Fruit fly (Drosophila melanogaster) whole organism, wandering third instar larva: Measurements from ENCODE around the gene Pde6.

Experiments
- Abd-B ChIP-seq: fragments of >200 bp; optimal IDR thresholded peaks from 2 replicates; lab custom pipeline; 2017; ENCODE audit warnings: missing biosample characterization, missing genetic modification characterization
- CG32264 ChIP-seq: fragments of 200-800 bp; sonication (Bioruptor generic); optimal IDR thresholded peaks from 2 replicates; lab custom pipeline; 2016; ENCODE audit warnings: missing biosample characterization, missing genetic modification characterization
- CG9705 ChIP-seq: fragments of 200-800 bp; sonication (Bioruptor generic); optimal IDR thresholded peaks from 2 replicates; lab custom pipeline; 2018; ENCODE audit warnings: missing biosample characterization, mild to moderate bottlenecking, missing genetic modification characterization
- CrebA ChIP-seq: fragments of 200-800 bp; sonication (Bioruptor generic); optimal IDR thresholded peaks from 2 replicates; lab custom pipeline; 2016; ENCODE audit warnings: missing biosample characterization, mild to moderate bottlenecking, missing genetic modification characterization, borderline replicate concordance
- Dfd ChIP-seq: fragments of >200 bp; optimal IDR thresholded peaks from 2 replicates; lab custom pipeline; 2017; ENCODE audit warnings: missing biosample characterization, missing genetic modification characterization
- Dif ChIP-seq: fragments of 200-275, 200-300 bp; sonication (Bioruptor generic); optimal IDR thresholded peaks from 2 replicates; lab custom pipeline; 2018; ENCODE audit warnings: missing biosample characterization, missing genetic modification characterization; ENCODE audit not compliant: partially characterized antibody
- GATAd ChIP-seq: sonication (Bioruptor generic); optimal IDR thresholded peaks from 2 replicates; lab custom pipeline; 2016; ENCODE audit warnings: missing biosample characterization, missing genetic modification characterization
- HLH106 ChIP-seq: fragments of 200-800 bp; optimal IDR thresholded peaks from 3 replicates; lab custom pipeline; 2019; ENCODE audit warnings: missing biosample characterization, mild to moderate bottlenecking, missing genetic modification characterization, moderate library complexity
- Hr83 ChIP-seq: fragments of 200-300 bp; sonication (Bioruptor generic); optimal IDR thresholded peaks from 2 replicates; lab custom pipeline; 2016; ENCODE audit warnings: missing biosample characterization, mild to moderate bottlenecking, missing genetic modification characterization, moderate library complexity; ENCODE audit not compliant: poor library complexity, severe bottlenecking
- Jra ChIP-seq: sonication (Bioruptor generic); optimal IDR thresholded peaks from 2 replicates; lab custom pipeline; 2016; ENCODE audit warnings: missing biosample characterization, missing genetic modification characterization
- Mio ChIP-seq: sonication (Bioruptor generic); optimal IDR thresholded peaks from 2 replicates; lab custom pipeline; 2016; ENCODE audit warnings: missing biosample characterization, missing genetic modification characterization
- Myc ChIP-seq: fragments of >200 bp; optimal IDR thresholded peaks from 2 replicates; lab custom pipeline; 2017
- N ChIP-seq: fragments of >200 bp; optimal IDR thresholded peaks from 2 replicates; lab custom pipeline; 2018; ENCODE audit warnings: missing biosample characterization, missing external identifiers, missing genetic modification characterization
- OdsH ChIP-seq: fragments of 200-800 bp; sonication (Bioruptor generic); optimal IDR thresholded peaks from 2 replicates; lab custom pipeline; 2016; ENCODE audit warnings: missing biosample characterization, mild to moderate bottlenecking, missing genetic modification characterization
- Rel ChIP-seq, 2 experiments: fragments of 200-800 bp; sonication (Bioruptor generic) in 1 of 2; optimal IDR thresholded peaks; 2 replicates in 1 of 2; 3 replicates in 1 of 2; lab custom pipeline; 2016 to 2019; ENCODE audit warnings: mild to moderate bottlenecking in 2 of 2, missing biosample characterization in 2 of 2, missing genetic modification characterization in 2 of 2, moderate library complexity in 1 of 2
- Sp1 ChIP-seq: fragments of 200-800 bp; sonication (Bioruptor generic); optimal IDR thresholded peaks from 3 replicates; lab custom pipeline; 2019; ENCODE audit warnings: missing biosample characterization, mild to moderate bottlenecking, missing genetic modification characterization, moderate library complexity
- Vsx2 ChIP-seq: fragments of 200-300, 225-300 bp; sonication (Bioruptor generic); optimal IDR thresholded peaks from 2 replicates; lab custom pipeline; 2018; ENCODE audit warnings: missing biosample characterization, missing genetic modification characterization; ENCODE audit not compliant: partially characterized antibody
- br ChIP-seq: fragments of 200-800 bp; sonication (Bioruptor generic); optimal IDR thresholded peaks from 2 replicates; lab custom pipeline; 2016; ENCODE audit warnings: missing biosample characterization, missing genetic modification characterization
- brk ChIP-seq: fragments of 200-800 bp; sonication (Bioruptor generic); optimal IDR thresholded peaks from 2 replicates; lab custom pipeline; 2016; ENCODE audit warnings: missing biosample characterization, mild to moderate bottlenecking, missing genetic modification characterization
- dl ChIP-seq, 2 experiments: fragments of 175-275, 200-275 bp in 1 of 2; fragments of 200-275 bp in 1 of 2; sonication (Bioruptor generic); optimal IDR thresholded peaks; lab custom pipeline; 2018; ENCODE audit warnings: mild to moderate bottlenecking in 2 of 2, missing biosample characterization in 2 of 2, missing genetic modification characterization in 2 of 2, moderate library complexity in 2 of 2; ENCODE audit not compliant: partially characterized antibody in 2 of 2, insufficient read depth in 1 of 2
- dmrt93B ChIP-seq: fragments of 200-800 bp; sonication (Bioruptor generic); optimal IDR thresholded peaks from 2 replicates; lab custom pipeline; 2018; ENCODE audit warnings: missing biosample characterization, mild to moderate bottlenecking, missing genetic modification characterization
- dsf ChIP-seq: sonication (Bioruptor generic); optimal IDR thresholded peaks from 2 replicates; lab custom pipeline; 2016; ENCODE audit warnings: missing biosample characterization, missing genetic modification characterization, borderline replicate concordance
- ey ChIP-seq: fragments of 200-800 bp; sonication (Bioruptor generic); optimal IDR thresholded peaks from 2 replicates; lab custom pipeline; 2016; ENCODE audit warnings: missing biosample characterization, missing genetic modification characterization
- foxo ChIP-seq, 2 experiments: fragments of 200-800 bp; sonication (Bioruptor generic); optimal IDR thresholded peaks; 2 replicates in 1 of 2; 3 replicates in 1 of 2; lab custom pipeline; 2016 to 2017; ENCODE audit warnings: missing biosample characterization in 2 of 2, missing genetic modification characterization in 2 of 2
- fru ChIP-seq: fragments of 200-800 bp; sonication (Bioruptor generic); optimal IDR thresholded peaks from 3 replicates; lab custom pipeline; 2016; ENCODE audit warnings: missing biosample characterization, mild to moderate bottlenecking, missing genetic modification characterization
- h ChIP-seq: fragments of 200-800 bp; sonication (Bioruptor generic); optimal IDR thresholded peaks from 3 replicates; lab custom pipeline; 2016; ENCODE audit warnings: missing biosample characterization, mild to moderate bottlenecking, missing genetic modification characterization
- jim ChIP-seq: fragments of 175-275, 200-325 bp; sonication (Bioruptor generic); optimal IDR thresholded peaks from 2 replicates; lab custom pipeline; 2016; ENCODE audit warnings: missing biosample characterization, mild to moderate bottlenecking, missing genetic modification characterization
- lola ChIP-seq: fragments of >200 bp; optimal IDR thresholded peaks from 2 replicates; lab custom pipeline; 2017; ENCODE audit warnings: missing biosample characterization, missing genetic modification characterization
- pan ChIP-seq: fragments of >200 bp; optimal IDR thresholded peaks from 2 replicates; lab custom pipeline; 2017
- psq ChIP-seq: fragments of 200-800 bp; sonication (Bioruptor generic); optimal IDR thresholded peaks from 3 replicates; lab custom pipeline; 2017; ENCODE audit warnings: missing biosample characterization, mild to moderate bottlenecking, missing genetic modification characterization, moderate library complexity
- rgr ChIP-seq: fragments of 200-800 bp; sonication (Bioruptor generic); optimal IDR thresholded peaks from 3 replicates; lab custom pipeline; 2016; ENCODE audit warnings: missing biosample characterization, mild to moderate bottlenecking, missing genetic modification characterization
- sage ChIP-seq: fragments of 200-800 bp; sonication (Bioruptor generic); optimal IDR thresholded peaks from 2 replicates; lab custom pipeline; 2016; ENCODE audit warnings: missing biosample characterization, mild to moderate bottlenecking, missing genetic modification characterization
- sv ChIP-seq: fragments of 200-800 bp; sonication (Bioruptor generic); optimal IDR thresholded peaks from 3 replicates; lab custom pipeline; 2016; ENCODE audit warnings: missing biosample characterization, missing genetic modification characterization
- tai ChIP-seq: sonication (Bioruptor generic); optimal IDR thresholded peaks from 2 replicates; lab custom pipeline; 2016; ENCODE audit warnings: missing biosample characterization, missing genetic modification characterization
- woc ChIP-seq: sonication (Bioruptor generic); optimal IDR thresholded peaks from 2 replicates; lab custom pipeline; 2016; ENCODE audit warnings: missing biosample characterization, mild to moderate bottlenecking, missing genetic modification characterization

The Pde6 gene

dm6 chr3R:14557480-14558354 is at the start of gene Pde6:
Pde6 (minus strand) TSS chr3R:14558304.
- TF ChIP-seq dsf (GFP tag; lab: Kevin White, UChicago) (no peak), dl (GFP tag; optimal IDR thresholded peaks at IDR 0.05; lab: Kevin White, UChicago; ENCODE audit: insufficient read depth in 1 of 2, partially characterized antibody in 2 of 2) (peak; percentile 22 to 34), Dfd (GFP tag; lab: Kevin White, UChicago) (peak; percentile 11), Mio (no peak), CrebA (GFP tag; lab: Kevin White, UChicago) (no peak), brk (GFP tag; lab: Kevin White, UChicago) (no peak), CG32264 (GFP tag; lab: Kevin White, UChicago) (no peak), Abd-B (no peak), br (GFP tag; lab: Kevin White, UChicago) (no peak), CG9705 (GFP tag; lab: Kevin White, UChicago) (no peak), jim (GFP tag; lab: Kevin White, UChicago) (no peak), lola (GFP tag; lab: Kevin White, UChicago) (no peak), Hr83 (GFP tag; lab: Kevin White, UChicago) (no peak), fru (no peak), psq (GFP tag; lab: Kevin White, UChicago) (peak; percentile 19), Dif (GFP tag; lab: Kevin White, UChicago) (peak; percentile 61), Sp1 (GFP tag; lab: Kevin White, UChicago) (peak; percentile 24), Jra (GFP tag; lab: Kevin White, UChicago) (no peak), tai (GFP tag; lab: Kevin White, UChicago) (no peak), Vsx2 (GFP tag; lab: Kevin White, UChicago) (peak; percentile 8), ey (GFP tag; lab: Kevin White, UChicago) (no peak), woc (GFP tag; lab: Kevin White, UChicago) (no peak), Myc (no peak), N (no peak), OdsH (no peak), rgr (no peak), HLH106 (tag; lab: Kevin White, UChicago) (no peak), Rel (GFP tag; optimal IDR thresholded peaks at IDR 0.05; lab: Kevin White, UChicago) (peak; percentile 17), Rel (tag; optimal IDR thresholded peaks at IDR 0.05; lab: Kevin White, UChicago) (no peak), foxo (GFP tag; optimal IDR thresholded peaks at IDR 0.05; lab: Kevin White, UChicago) (no peak), pan (lab: Kevin White, UChicago) (no peak)

- TF ChIP-seq fru = peak; percentile 10
- no peak for TF ChIP-seq Hr83 (GFP tag; lab: Kevin White, UChicago)
- no peak for TF ChIP-seq dl (GFP tag; optimal IDR thresholded peaks at IDR 0.05; lab: Kevin White, UChicago; ENCODE audit: insufficient read depth in 1 of 2, partially characterized antibody in 2 of 2)
- no peak for TF ChIP-seq woc (GFP tag; lab: Kevin White, UChicago)
- TF ChIP-seq foxo (GFP tag; optimal IDR thresholded peaks at IDR 0.05; lab: Kevin White, UChicago) = peak in 1 of 2 experiments; percentile 18
- no peak for TF ChIP-seq dmrt93B (GFP tag; lab: Kevin White, UChicago)
- peak; percentile 5 for TF ChIP-seq HLH106 (tag; lab: Kevin White, UChicago)
- no peak for TF ChIP-seq tai (GFP tag; lab: Kevin White, UChicago)
- TF ChIP-seq Jra (GFP tag; lab: Kevin White, UChicago) = no peak
- TF ChIP-seq Sp1 (GFP tag; lab: Kevin White, UChicago) = no peak
- TF ChIP-seq, all 38 proteins: peak for 3
Measured at dm6 chr3R:14597935-14598424, 39.9 kb upstream of the Pde6 start.

DNA sequence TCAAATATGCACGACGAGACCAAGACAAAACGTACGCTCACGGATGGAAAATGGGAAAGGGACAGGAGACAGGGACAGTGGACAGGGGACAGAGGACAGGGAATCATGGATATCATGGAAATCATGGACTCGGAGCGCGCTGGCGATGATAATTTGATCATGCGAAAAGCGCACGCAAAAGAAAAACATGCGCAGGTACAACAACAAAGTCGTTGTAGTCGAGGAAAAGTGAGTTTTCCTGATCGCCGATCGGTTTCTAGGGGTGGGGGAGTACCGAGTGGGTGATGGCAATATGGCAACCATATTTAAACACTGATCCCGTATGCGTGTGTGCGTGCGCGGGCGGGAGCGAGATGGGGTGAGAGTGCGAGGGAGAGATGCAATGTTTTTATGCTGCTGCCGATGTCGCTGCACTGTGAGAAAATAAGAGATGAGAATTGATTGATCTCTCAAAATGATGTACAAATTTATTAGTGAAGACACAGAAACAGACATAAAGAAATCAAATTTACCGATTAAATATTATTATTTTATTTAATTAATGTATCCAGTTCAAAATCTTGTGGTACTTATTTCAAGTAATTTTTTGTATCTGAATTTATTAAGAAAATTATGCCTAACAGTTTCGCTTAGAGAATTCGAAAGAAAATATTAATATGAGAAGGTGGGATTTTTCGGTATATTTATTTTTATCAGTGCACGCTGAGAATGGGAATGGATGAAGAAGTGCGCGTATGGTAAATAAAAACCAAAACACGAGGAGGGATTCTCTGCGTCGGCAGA is 32.8 kb upstream of the Pde6 start:
- no peak for TF ChIP-seq Rel (GFP tag; optimal IDR thresholded peaks at IDR 0.05; lab: Kevin White, UChicago)
- no peak for TF ChIP-seq Rel (tag; optimal IDR thresholded peaks at IDR 0.05; lab: Kevin White, UChicago)
- TF ChIP-seq HLH106 (tag; lab: Kevin White, UChicago) = peak; percentile 14
- TF ChIP-seq br (GFP tag; lab: Kevin White, UChicago) = no peak
- TF ChIP-seq CrebA (GFP tag; lab: Kevin White, UChicago) = no peak
- no peak for TF ChIP-seq Vsx2 (GFP tag; lab: Kevin White, UChicago)
- TF ChIP-seq jim (GFP tag; lab: Kevin White, UChicago) = no peak
- TF ChIP-seq GATAd (GFP tag; lab: Kevin White, UChicago) = no peak
- peak; percentile 15 for TF ChIP-seq rgr
- no peak for TF ChIP-seq Abd-B
- TF ChIP-seq CG9705 (GFP tag; lab: Kevin White, UChicago) = no peak
- no peak for TF ChIP-seq N
- peak; percentile 76 for TF ChIP-seq pan (lab: Kevin White, UChicago)
- no peak for TF ChIP-seq woc (GFP tag; lab: Kevin White, UChicago)
- no peak for TF ChIP-seq lola (GFP tag; lab: Kevin White, UChicago)
- TF ChIP-seq OdsH = peak; percentile 20
- peak; percentile 18 for TF ChIP-seq psq (GFP tag; lab: Kevin White, UChicago)
- peak in 1 of 2 experiments; percentile 32 for TF ChIP-seq foxo (GFP tag; optimal IDR thresholded peaks at IDR 0.05; lab: Kevin White, UChicago)
- peak; percentile 17 for TF ChIP-seq h
- no peak for TF ChIP-seq CG32264 (GFP tag; lab: Kevin White, UChicago)
- no peak for TF ChIP-seq fru
- TF ChIP-seq sv (GFP tag; lab: Kevin White, UChicago) = peak; percentile 41
- no peak for TF ChIP-seq sage (GFP tag; lab: Kevin White, UChicago)
